Worm (Caenorhabditis elegans) whole organism, midembryonic: ENCODE data around the gene F23F12.3.

Experiments used
- T22C8.4 ChIP-seq: fragments of 200-800 bp; sonication (Bioruptor generic); IDR thresholded peaks from 2 replicates; pipeline ENCODE4 v1.3.6; 2022; ENCODE audit warnings: missing genetic modification characterization, missing compliant biosample characterization
- cog-1 ChIP-seq: sonication (generic microtip); optimal IDR thresholded peaks from 2 replicates; lab custom pipeline; 2016; ENCODE audit warnings: missing genetic modification characterization, missing compliant biosample characterization
- flt-1 ChIP-seq: fragments of 200-800 bp; sonication (Bioruptor generic); IDR thresholded peaks from 2 replicates; pipeline ENCODE4 v1.3.6; 2022; ENCODE audit warnings: missing genetic modification characterization, missing compliant biosample characterization
- klf-2 ChIP-seq: fragments of 200-800 bp; sonication (Bioruptor generic); conservative IDR thresholded peaks from 2 replicates; pipeline ENCODE4 v1.3.6; 2022; ENCODE audit warnings: missing genetic modification reagents, missing genetic modification characterization, missing compliant biosample characterization
- med-1 ChIP-seq: sonication (generic microtip); optimal IDR thresholded peaks from 2 replicates; lab custom pipeline; 2017; ENCODE audit warnings: missing genetic modification characterization, mild to moderate bottlenecking, missing compliant biosample characterization, antibody characterized with exemption, missing genetic modification reagents; ENCODE audit not compliant: insufficient read depth
- ref-1 ChIP-seq: fragments of 200-800 bp; sonication (Bioruptor generic); conservative IDR thresholded peaks from 2 replicates; pipeline ENCODE4 v1.3.6; 2022; ENCODE audit warnings: missing genetic modification reagents, missing genetic modification characterization, missing compliant biosample characterization
- tab-1 ChIP-seq: fragments of 200-800 bp; sonication (Bioruptor generic); IDR thresholded peaks from 2 replicates; pipeline ENCODE4 v1.3.6; 2022; ENCODE audit warnings: missing genetic modification characterization, missing compliant biosample characterization
- ztf-23 ChIP-seq: fragments of 200-800 bp; sonication (Bioruptor generic); IDR thresholded peaks from 2 replicates; pipeline ENCODE4 v1.3.6; 2022; ENCODE audit warnings: missing genetic modification reagents, missing genetic modification characterization, missing compliant biosample characterization
- ztf-29 ChIP-seq: fragments of 200-800 bp; sonication (Bioruptor generic); IDR thresholded peaks from 2 replicates; pipeline ENCODE4 v1.3.6; 2022; ENCODE audit warnings: missing genetic modification reagents, missing genetic modification characterization, missing compliant biosample characterization

DNA sequence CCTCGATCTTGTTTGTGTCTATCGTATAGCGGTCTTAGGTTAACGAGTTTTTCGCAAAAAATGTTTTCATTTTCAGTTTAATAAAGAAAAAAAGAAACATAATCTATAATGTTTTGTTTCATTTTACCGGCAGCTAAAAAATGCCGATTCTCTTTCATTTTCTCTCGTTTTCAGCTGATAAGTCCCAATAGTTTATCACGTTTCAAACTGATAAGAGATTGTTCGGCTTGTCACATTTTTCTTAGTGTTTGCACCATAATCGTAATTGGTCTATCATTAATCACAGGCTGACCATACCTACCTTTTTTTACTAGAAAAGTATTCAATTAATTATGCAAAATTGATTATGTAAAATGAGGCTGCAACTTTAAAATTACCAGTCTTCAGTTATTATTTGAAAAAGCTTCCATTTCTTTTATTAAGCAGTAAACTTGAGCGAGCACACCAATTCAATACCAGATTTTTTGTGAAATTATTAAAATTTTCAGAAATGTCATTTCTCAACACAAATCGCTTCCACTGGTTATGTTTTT is 5.1 kb upstream of the F23F12.3 start, which contains the start of gene F23F12.13:
- TF ChIP-seq tab-1 (GFP tag; lab: Robert Waterston, UW) = no peak
- TF ChIP-seq T22C8.4 (GFP tag; lab: Robert Waterston, UW) = no peak
- TF ChIP-seq med-1 (GFP tag; lab: Kevin White, UChicago) = no peak
- TF ChIP-seq flt-1 = no peak
- TF ChIP-seq ref-1 (GFP tag; lab: Robert Waterston, UW) = no peak
- no peak for TF ChIP-seq ztf-29 (GFP tag; lab: Robert Waterston, UW)
- TF ChIP-seq ztf-23 (GFP tag; lab: Robert Waterston, UW) = no peak
- no peak for TF ChIP-seq klf-2
- no peak for TF ChIP-seq cog-1 (tag; lab: Kevin White, UChicago)
